Worm (Caenorhabditis elegans) whole organism, late embryonic: ENCODE data around the gene zyg-9.

ENCODE experiments used
- K02D7.2 ChIP-seq: sonication (generic microtip); optimal IDR thresholded peaks from 2 replicates; lab custom pipeline; 2017; ENCODE audit warnings: mild to moderate bottlenecking, missing genetic modification characterization, missing compliant biosample characterization
- ama-1 ChIP-seq: fragments of 150-350 bp; optimal IDR thresholded peaks from 2 replicates; lab custom pipeline; 2014
- ceh-14 ChIP-seq: sonication (generic microtip); optimal IDR thresholded peaks from 2 replicates; lab custom pipeline; 2016; ENCODE audit warnings: missing genotype, missing genetic modification characterization, missing compliant biosample characterization
- dmd-4 ChIP-seq: sonication (generic microtip); optimal IDR thresholded peaks from 2 replicates; lab custom pipeline; 2016; ENCODE audit warnings: borderline replicate concordance, missing genetic modification characterization, missing compliant biosample characterization
- hlh-30 ChIP-seq: sonication (generic microtip); optimal IDR thresholded peaks from 2 replicates; lab custom pipeline; 2017; ENCODE audit warnings: antibody characterized with exemption, missing genetic modification characterization, missing compliant biosample characterization; ENCODE audit not compliant: insufficient read depth
- pha-2 ChIP-seq: sonication (generic microtip); optimal IDR thresholded peaks from 2 replicates; lab custom pipeline; 2017; ENCODE audit warnings: mild to moderate bottlenecking, missing genetic modification characterization, missing compliant biosample characterization
- pqm-1 ChIP-seq: sonication (generic microtip); optimal IDR thresholded peaks from 2 replicates; lab custom pipeline; 2016; ENCODE audit warnings: missing genetic modification characterization, missing compliant biosample characterization
- ttx-3 ChIP-seq: sonication (generic microtip); optimal IDR thresholded peaks from 2 replicates; lab custom pipeline; 2016; ENCODE audit warnings: missing genetic modification reagents, missing genetic modification characterization, missing compliant biosample characterization

- TF ChIP-seq pqm-1 (tag; lab: Kevin White, UChicago), result no peak
- no peak for TF ChIP-seq K02D7.2
- no peak for TF ChIP-seq ceh-14 (tag; lab: Kevin White, UChicago)
- TF ChIP-seq hlh-30 (tag; lab: Kevin White, UChicago), result no peak
- TF ChIP-seq pha-2 (tag; lab: Kevin White, UChicago), result no peak
- TF ChIP-seq ama-1 (lab: Kevin White, UChicago), result no peak
- TF ChIP-seq dmd-4 (tag; lab: Kevin White, UChicago), result no peak
- no peak for TF ChIP-seq ttx-3 (tag; lab: Kevin White, UChicago)
Observed at ce11 chrII:8471139-8471538, 13.5 kb downstream of the zyg-9 start, which contains the start of gene M05D6.8.
